Fruit fly (Drosophila melanogaster) ovary, adult (tissue): Measurements from ENCODE around the gene sr.

Source experiments
- CG17801 ChIP-seq: fragments of 200-800 bp; optimal IDR thresholded peaks from 2 replicates; lab custom pipeline; 2019; ENCODE audit warnings: missing biosample characterization, mild to moderate bottlenecking, missing genetic modification characterization, moderate library complexity; ENCODE audit not compliant: partially characterized antibody

sr gene

DNA sequence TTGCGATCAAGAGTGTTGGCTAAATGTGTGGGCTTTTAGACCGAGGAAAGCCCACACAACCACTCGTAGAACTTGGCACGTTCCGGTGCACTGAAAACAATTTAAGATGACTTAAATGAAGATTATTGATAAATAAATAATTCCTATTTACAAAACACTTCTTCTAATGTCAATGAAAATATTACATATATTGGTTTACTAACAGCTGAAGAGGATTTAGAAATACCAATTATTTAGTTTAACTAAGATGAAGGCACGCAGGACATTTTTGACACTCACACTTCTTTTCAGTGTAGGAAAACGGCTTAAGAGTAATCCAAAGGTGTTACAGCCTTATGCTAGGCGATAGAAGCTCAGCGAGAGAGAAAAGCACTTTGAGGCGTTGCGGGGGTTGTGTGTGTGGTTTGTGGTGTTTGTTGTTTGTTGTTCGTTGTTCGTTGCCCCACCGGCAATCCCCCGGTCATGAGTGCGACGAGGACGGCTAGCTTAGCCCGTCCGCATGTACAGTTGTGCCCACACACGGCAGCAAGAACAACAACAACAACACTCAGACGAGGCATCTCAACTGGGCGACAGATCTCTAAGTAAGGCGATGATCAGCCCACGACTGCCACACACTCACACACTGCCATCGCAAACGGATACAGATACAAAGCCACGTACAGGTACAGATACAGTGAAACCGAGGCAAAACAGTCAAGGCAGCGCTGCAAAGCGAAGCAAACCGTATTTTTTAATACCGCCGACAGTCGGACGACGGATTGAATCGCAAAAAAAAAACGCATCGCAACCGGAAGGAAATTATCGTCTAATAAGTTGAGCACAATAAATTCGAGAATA is at the start of gene sr:
sr (plus strand) TSS at position 790 of the 840 bp plus-strand sequence.
- no peak for TF ChIP-seq CG17801 (GFP tag; lab: Kevin White, UChicago)

DNA sequence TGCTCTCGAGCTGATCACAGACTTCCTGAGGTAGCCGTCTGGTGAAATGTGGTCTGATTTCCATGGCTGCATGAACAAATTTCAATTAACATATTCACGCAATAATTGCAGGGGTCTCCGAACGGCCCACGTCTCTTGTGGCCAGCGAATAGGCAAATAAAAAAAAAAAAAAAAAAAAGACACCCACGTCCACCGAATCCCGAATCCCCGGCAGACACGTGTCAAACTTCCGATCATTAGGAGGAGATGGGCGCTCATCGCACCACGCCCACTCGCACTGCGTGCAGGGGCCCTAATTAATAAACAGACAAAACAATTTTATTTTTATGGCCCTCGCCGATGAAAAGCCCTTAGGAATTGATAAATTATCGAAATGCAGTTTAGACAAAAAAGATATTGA is 47.0 kb upstream of the sr start:
- no peak for TF ChIP-seq CG17801 (GFP tag; lab: Kevin White, UChicago)

DNA sequence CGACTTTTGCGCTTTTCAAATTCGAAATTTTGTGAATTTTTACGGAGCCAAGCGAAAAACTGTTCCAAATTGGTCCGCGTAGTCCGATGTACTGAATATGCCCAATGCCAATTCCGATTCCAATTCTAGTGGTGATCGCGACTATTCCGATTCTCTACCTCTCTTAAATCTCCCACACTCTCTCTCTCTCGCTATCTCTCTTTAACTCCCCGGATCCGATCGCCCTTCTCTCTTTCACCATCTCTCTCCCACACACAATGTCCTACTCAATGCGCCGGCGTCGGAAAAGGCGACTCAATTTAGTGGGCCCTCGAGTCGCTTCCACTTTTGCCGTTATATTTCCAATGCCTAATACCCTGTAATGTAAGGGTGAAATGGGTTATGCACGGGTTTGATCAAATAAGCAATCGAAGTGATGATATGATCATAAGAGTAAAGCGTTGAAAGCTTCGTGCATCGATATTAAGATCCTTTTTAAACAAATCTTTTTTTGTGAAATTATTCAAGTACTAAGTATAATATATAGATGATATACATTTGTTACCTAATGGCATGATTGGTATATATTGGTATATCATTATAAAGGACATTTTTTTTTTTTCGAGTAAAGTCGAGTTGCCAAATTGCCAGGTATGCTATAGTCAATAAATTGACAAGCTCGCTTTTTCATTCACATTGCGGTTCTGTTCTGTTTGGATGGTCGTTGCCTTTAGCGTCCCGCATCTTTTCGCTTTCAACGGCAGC is 41.2 kb upstream of the sr start:
- TF ChIP-seq CG17801 (GFP tag; lab: Kevin White, UChicago) = no peak

DNA sequence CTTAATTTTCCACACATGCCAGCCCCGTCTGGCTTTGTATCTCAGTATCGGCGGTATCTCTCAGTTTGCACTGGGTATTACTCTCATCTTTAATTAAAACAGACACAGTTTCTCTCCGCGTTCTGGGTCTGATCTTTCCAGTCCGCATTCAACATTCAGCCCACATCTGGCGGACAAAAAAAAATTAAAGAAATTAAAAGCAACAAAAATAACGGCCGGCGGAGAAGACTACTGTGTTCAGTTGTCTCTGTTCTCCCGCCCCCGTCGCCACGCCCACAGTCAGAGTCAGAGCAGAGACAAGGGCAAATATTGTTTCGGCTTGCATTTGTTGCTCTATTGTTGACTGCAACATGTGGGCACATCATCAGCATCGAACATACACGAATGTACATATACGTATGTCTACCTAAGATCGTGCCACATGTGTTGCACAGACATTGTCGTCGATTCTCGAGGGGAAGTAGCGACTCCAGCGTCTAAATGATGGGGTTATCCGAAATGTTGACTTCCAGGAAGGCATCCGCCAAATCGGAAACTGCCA is 40.5 kb upstream of the sr start:
- no peak for TF ChIP-seq CG17801 (GFP tag; lab: Kevin White, UChicago)

dm6 chr3R:18050585-18050984 is 40.0 kb upstream of the sr start:
- no peak for TF ChIP-seq CG17801 (GFP tag; lab: Kevin White, UChicago)

dm6 chr3R:18052799-18053586 is 37.6 kb upstream of the sr start, which contains the start of gene htl:
TSS of gene htl (minus strand) at chr3R:18052984.
- TF ChIP-seq CG17801 (GFP tag; lab: Kevin White, UChicago) = no peak

DNA sequence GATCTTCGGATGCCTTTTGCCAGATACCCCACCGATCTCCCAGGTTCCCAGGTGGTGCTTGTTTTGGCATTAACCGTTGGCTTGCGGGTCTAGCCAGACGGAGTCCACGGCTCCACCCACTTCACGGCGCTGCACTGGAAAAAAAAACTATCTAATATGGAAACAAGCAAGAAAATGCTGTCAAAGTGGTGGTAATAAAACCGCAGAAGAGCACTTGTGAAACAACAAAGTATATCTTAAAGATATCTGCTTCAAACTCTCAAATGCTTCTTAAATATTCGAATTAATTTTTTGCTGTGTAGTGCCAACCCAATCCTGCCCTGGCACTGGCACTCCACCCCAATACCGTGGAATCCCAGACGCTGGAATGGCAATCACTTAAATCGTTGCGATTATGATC is 32.2 kb upstream of the sr start:
- no peak for TF ChIP-seq CG17801 (GFP tag; lab: Kevin White, UChicago)

dm6 chr3R:18060551-18060950 is 30.1 kb upstream of the sr start:
- TF ChIP-seq CG17801 (GFP tag; lab: Kevin White, UChicago) = no peak

- TF ChIP-seq CG17801 (GFP tag; lab: Kevin White, UChicago) = no peak
These were observed 27.3 kb upstream of the sr start for dm6 chr3R:18063168-18063792.

DNA sequence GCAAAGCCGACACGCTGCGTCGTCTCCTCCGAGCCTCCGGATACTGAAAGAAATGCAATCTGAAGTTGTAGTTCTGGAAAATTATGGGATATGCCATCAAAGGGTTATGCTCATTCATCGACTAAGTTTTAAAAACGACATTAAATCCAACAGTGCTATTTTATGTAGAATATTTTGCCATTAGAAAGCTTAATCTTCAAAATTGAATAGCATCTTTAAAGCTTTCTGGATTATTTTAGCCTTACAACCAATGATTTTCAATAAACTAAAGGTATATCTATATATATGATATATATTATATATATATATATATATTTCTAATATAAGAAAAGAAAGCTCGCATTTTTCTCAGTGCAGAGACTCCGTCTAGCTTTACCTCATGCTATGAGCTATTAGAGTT is 26.2 kb upstream of the sr start:
- TF ChIP-seq CG17801 (GFP tag; lab: Kevin White, UChicago) = no peak

dm6 chr3R:18067930-18068329 is 22.7 kb upstream of the sr start:
- no peak for TF ChIP-seq CG17801 (GFP tag; lab: Kevin White, UChicago)

- no peak for TF ChIP-seq CG17801 (GFP tag; lab: Kevin White, UChicago)
These were observed 17.6 kb upstream of the sr start for dm6 chr3R:18072982-18073381.

- no peak for TF ChIP-seq CG17801 (GFP tag; lab: Kevin White, UChicago)
These were observed 15.6 kb upstream of the sr start for dm6 chr3R:18075015-18075414.

DNA sequence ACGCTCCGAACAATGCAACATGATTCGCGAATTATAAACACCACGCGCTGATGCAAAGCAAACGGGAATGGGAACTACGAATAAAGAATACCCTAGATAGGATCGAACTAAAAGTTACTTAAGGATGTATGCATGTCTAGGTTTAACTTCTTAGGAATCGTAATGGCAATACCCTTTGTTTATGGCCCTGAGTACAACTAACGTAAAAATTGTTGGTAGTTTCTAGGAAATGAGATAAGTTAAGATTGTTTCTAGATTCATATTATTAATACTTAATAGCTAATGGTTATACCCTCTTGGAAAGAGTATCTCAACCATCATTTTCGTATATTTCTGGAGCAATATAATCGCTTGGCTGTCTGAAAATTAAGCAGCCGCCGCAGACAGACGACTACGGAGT is 12.5 kb upstream of the sr start:
- TF ChIP-seq CG17801 (GFP tag; lab: Kevin White, UChicago) = no peak
